Worm (Caenorhabditis elegans): Measurements from ENCODE around the gene agr-1.

agr-1 gene

ce11 chrII:6741428-6741827, 33.5 kb downstream of the agr-1 start, which contains the start of gene exos-8:
Gene exos-8, plus strand, starts transcription at chrII:6741691.
- no peak for TF ChIP-seq tbx-11 (GFP tag; IDR thresholded peaks at IDR 0.05)
- no peak for TF ChIP-seq sea-1 (GFP tag; conservative IDR thresholded peaks at IDR 0.05)
- peak; percentile 45 for TF ChIP-seq tbx-37 (GFP tag; conservative IDR thresholded peaks at IDR 0.05)
- TF ChIP-seq ama-1 (optimal IDR thresholded peaks at IDR 0.05): no peak
- TF ChIP-seq ets-7 (tag; optimal IDR thresholded peaks at IDR 0.05): peak; percentile 62
- no peak for TF ChIP-seq hmg-4 (GFP tag; optimal IDR thresholded peaks at IDR 0.05)
- no peak; the same call in 1 of the 2 replicates for TF ChIP-seq scrt-1 (GFP tag; IDR thresholded peaks at IDR 0.05)
- TF ChIP-seq B0310.2 (tag; optimal IDR thresholded peaks at IDR 0.05): no peak
- TF ChIP-seq hnd-1 (tag; optimal IDR thresholded peaks at IDR 0.05): peak; percentile 18
- peak; percentile 14 for TF ChIP-seq ceh-13 (GFP tag; optimal IDR thresholded peaks at IDR 0.05)
- no peak for TF ChIP-seq ceh-36 (tag; optimal IDR thresholded peaks at IDR 0.05)
- TF ChIP-seq pes-1 (GFP tag; IDR thresholded peaks at IDR 0.05): no peak; the same call in 1 of the 2 replicates
- TF ChIP-seq F13C5.2 (tag; optimal IDR thresholded peaks at IDR 0.05): peak; percentile 24

ce11 chrII:6736604-6737003, 38.4 kb downstream of the agr-1 start, which contains the start of gene T14B4.1:
Gene T14B4.1, plus strand, starts transcription at chrII:6736904.
- TF ChIP-seq flt-1 (GFP tag; IDR thresholded peaks at IDR 0.05) (no peak), tbx-37 (GFP tag; conservative IDR thresholded peaks at IDR 0.05) (no peak), hnd-1 (tag; optimal IDR thresholded peaks at IDR 0.05) (no peak), hmbx-1 (tag; optimal IDR thresholded peaks at IDR 0.05) (no peak), ceh-13 (GFP tag; optimal IDR thresholded peaks at IDR 0.05) (no peak), tra-4 (tag; optimal IDR thresholded peaks at IDR 0.05) (no peak), ama-1 (optimal IDR thresholded peaks at IDR 0.05) (no peak), sea-1 (GFP tag; conservative IDR thresholded peaks at IDR 0.05) (no peak)

ce11 chrII:6736066-6736465, 38.9 kb downstream of the agr-1 start, which contains the start of gene mrps-18.C:
Gene mrps-18.C, plus strand, starts transcription at chrII:6736203.
- TF ChIP-seq tbx-37 (GFP tag; conservative IDR thresholded peaks at IDR 0.05) (no peak), ceh-36 (tag; optimal IDR thresholded peaks at IDR 0.05) (no peak), flt-1 (GFP tag; IDR thresholded peaks at IDR 0.05) (no peak), B0310.2 (tag; optimal IDR thresholded peaks at IDR 0.05) (no peak), ama-1 (optimal IDR thresholded peaks at IDR 0.05) (no peak), hmg-4 (GFP tag; optimal IDR thresholded peaks at IDR 0.05) (no peak), pes-1 (GFP tag; IDR thresholded peaks at IDR 0.05) (no peak), hmbx-1 (tag; optimal IDR thresholded peaks at IDR 0.05) (no peak), ceh-13 (GFP tag; optimal IDR thresholded peaks at IDR 0.05) (no peak), tbx-11 (GFP tag; IDR thresholded peaks at IDR 0.05) (no peak), aly-1 (tag; optimal IDR thresholded peaks at IDR 0.05) (no peak), tra-4 (tag; optimal IDR thresholded peaks at IDR 0.05) (no peak), ets-7 (tag; optimal IDR thresholded peaks at IDR 0.05) (no peak), sea-1 (GFP tag; conservative IDR thresholded peaks at IDR 0.05) (no peak)

- peak; percentile 55; the same call in 1 of the 2 replicates for TF ChIP-seq tbx-37 (GFP tag; conservative IDR thresholded peaks at IDR 0.05)
- no peak for TF ChIP-seq B0310.2 (tag; optimal IDR thresholded peaks at IDR 0.05)
- TF ChIP-seq F13C5.2 (tag; optimal IDR thresholded peaks at IDR 0.05): peak; percentile 62
- TF ChIP-seq hmg-4 (GFP tag; optimal IDR thresholded peaks at IDR 0.05): no peak
Observed at ce11 chrII:6734674-6735073, 40.3 kb downstream of the agr-1 start, which contains the start of gene T14B4.3. Gene T14B4.3, plus strand, starts transcription at chrII:6734937.

ce11 chrII:6733718-6734117, 41.3 kb downstream of the agr-1 start, which contains the start of gene T14B4.9:
Gene T14B4.9, minus strand, starts transcription at chrII:6733818.
- TF ChIP-seq pes-1 (GFP tag; IDR thresholded peaks at IDR 0.05) (no peak), tra-4 (tag; optimal IDR thresholded peaks at IDR 0.05) (no peak), tbx-37 (GFP tag; conservative IDR thresholded peaks at IDR 0.05) (no peak), flt-1 (GFP tag; IDR thresholded peaks at IDR 0.05) (no peak), hmg-4 (GFP tag; optimal IDR thresholded peaks at IDR 0.05) (no peak), aly-1 (tag; optimal IDR thresholded peaks at IDR 0.05) (no peak), ceh-36 (tag; optimal IDR thresholded peaks at IDR 0.05) (no peak), ceh-13 (GFP tag; optimal IDR thresholded peaks at IDR 0.05) (no peak), ets-7 (tag; optimal IDR thresholded peaks at IDR 0.05) (no peak), sea-1 (GFP tag; conservative IDR thresholded peaks at IDR 0.05) (no peak), B0310.2 (tag; optimal IDR thresholded peaks at IDR 0.05) (no peak), tbx-11 (GFP tag; IDR thresholded peaks at IDR 0.05) (no peak), hnd-1 (tag; optimal IDR thresholded peaks at IDR 0.05) (no peak), F13C5.2 (tag; optimal IDR thresholded peaks at IDR 0.05) (no peak), scrt-1 (GFP tag; IDR thresholded peaks at IDR 0.05) (no peak)

ce11 chrII:6729331-6729730, 45.6 kb downstream of the agr-1 start, which contains the start of gene T14B4.8:
Gene T14B4.8, minus strand, starts transcription at chrII:6729390.
- TF ChIP-seq hnd-1 (tag; optimal IDR thresholded peaks at IDR 0.05): no peak
- no peak for TF ChIP-seq ceh-13 (GFP tag; optimal IDR thresholded peaks at IDR 0.05)
- TF ChIP-seq sea-1 (GFP tag; conservative IDR thresholded peaks at IDR 0.05): no peak
- no peak for TF ChIP-seq hmbx-1 (tag; optimal IDR thresholded peaks at IDR 0.05)
- TF ChIP-seq ceh-36 (tag; optimal IDR thresholded peaks at IDR 0.05): no peak
- TF ChIP-seq aly-1 (tag; optimal IDR thresholded peaks at IDR 0.05): no peak
- TF ChIP-seq F13C5.2 (tag; optimal IDR thresholded peaks at IDR 0.05): no peak
- no peak for TF ChIP-seq flt-1 (GFP tag; IDR thresholded peaks at IDR 0.05)
- TF ChIP-seq tbx-37 (GFP tag; conservative IDR thresholded peaks at IDR 0.05): no peak
- TF ChIP-seq pes-1 (GFP tag; IDR thresholded peaks at IDR 0.05): no peak
- no peak for TF ChIP-seq B0310.2 (tag; optimal IDR thresholded peaks at IDR 0.05)
- no peak for TF ChIP-seq ets-7 (tag; optimal IDR thresholded peaks at IDR 0.05)
- no peak for TF ChIP-seq scrt-1 (GFP tag; IDR thresholded peaks at IDR 0.05)
- TF ChIP-seq ama-1 (optimal IDR thresholded peaks at IDR 0.05): no peak
- no peak for TF ChIP-seq tbx-11 (GFP tag; IDR thresholded peaks at IDR 0.05)

- TF ChIP-seq ceh-13 (GFP tag; optimal IDR thresholded peaks at IDR 0.05): no peak
- no peak for TF ChIP-seq F13C5.2 (tag; optimal IDR thresholded peaks at IDR 0.05)
- no peak for TF ChIP-seq hmbx-1 (tag; optimal IDR thresholded peaks at IDR 0.05)
- TF ChIP-seq pes-1 (GFP tag; IDR thresholded peaks at IDR 0.05): no peak
- TF ChIP-seq sea-1 (GFP tag; conservative IDR thresholded peaks at IDR 0.05): no peak
- TF ChIP-seq flt-1 (GFP tag; IDR thresholded peaks at IDR 0.05): no peak
- no peak for TF ChIP-seq scrt-1 (GFP tag; IDR thresholded peaks at IDR 0.05)
- TF ChIP-seq tbx-11 (GFP tag; IDR thresholded peaks at IDR 0.05): no peak
- no peak for TF ChIP-seq ceh-36 (tag; optimal IDR thresholded peaks at IDR 0.05)
- no peak for TF ChIP-seq hnd-1 (tag; optimal IDR thresholded peaks at IDR 0.05)
- no peak for TF ChIP-seq aly-1 (tag; optimal IDR thresholded peaks at IDR 0.05)
- TF ChIP-seq B0310.2 (tag; optimal IDR thresholded peaks at IDR 0.05): no peak
Observed at ce11 chrII:6726814-6727213, 48.2 kb downstream of the agr-1 start.

Measured in whole organism, early embryonic.